Fruit fly (Drosophila melanogaster) whole organism, prepupa: ENCODE measurements around the gene DENR.
A peak's percentile ranks its signal among the peaks of the same experiment; 100 is the strongest.

Source experiments
- Blimp-1 ChIP-seq: fragments of 200-800 bp; sonication (Bioruptor generic); optimal IDR thresholded peaks from 3 replicates; lab custom pipeline; 2017; ENCODE audit warnings: missing biosample characterization, missing genetic modification characterization, mild to moderate bottlenecking, moderate library complexity, missing genetic modification reagents
- CG32006 ChIP-seq: fragments of 200-800 bp; sonication (Bioruptor generic); optimal IDR thresholded peaks from 3 replicates; lab custom pipeline; 2017; ENCODE audit warnings: missing biosample characterization, mild to moderate bottlenecking, missing genetic modification characterization
- CG34406 ChIP-seq: fragments of 200-800 bp; sonication (Bioruptor generic); optimal IDR thresholded peaks from 3 replicates; lab custom pipeline; 2016; ENCODE audit warnings: missing biosample characterization, missing genetic modification characterization
- CG6163 ChIP-seq: fragments of 200-800 bp; sonication (Bioruptor generic); IDR thresholded peaks from 3 replicates; pipeline ENCODE4 v1.3.6; 2022; ENCODE audit warnings: missing biosample characterization, missing genetic modification characterization
- CG6276 ChIP-seq: fragments of 200-800 bp; sonication (Bioruptor generic); optimal IDR thresholded peaks from 2 replicates; lab custom pipeline; 2017; ENCODE audit warnings: missing biosample characterization, mild to moderate bottlenecking, missing genetic modification characterization
- CG7368 ChIP-seq: fragments of 200-800 bp; sonication (Bioruptor generic); optimal IDR thresholded peaks from 3 replicates; lab custom pipeline; 2016; ENCODE audit warnings: missing biosample characterization, missing genetic modification characterization
- CG8119 ChIP-seq: fragments of 200-800 bp; sonication (Bioruptor generic); IDR thresholded peaks from 3 replicates; pipeline ENCODE4 v1.3.6; 2022; ENCODE audit warnings: missing biosample characterization, missing genetic modification characterization
- CG8319 ChIP-seq: fragments of 200-800 bp; sonication (Bioruptor generic); optimal IDR thresholded peaks from 3 replicates; lab custom pipeline; 2016; ENCODE audit warnings: missing biosample characterization, missing genetic modification characterization
- Eip78C ChIP-seq: fragments of 200-800 bp; sonication (Bioruptor generic); peaks from one replicate; lab custom pipeline; 2016; ENCODE audit warnings: missing biosample characterization, missing genetic modification characterization
- Eip93F ChIP-seq: fragments of 200-800 bp; sonication (Bioruptor generic); optimal IDR thresholded peaks from 2 replicates; lab custom pipeline; 2016; ENCODE audit warnings: missing biosample characterization, mild to moderate bottlenecking, missing genetic modification characterization
- Ets21C ChIP-seq: fragments of 200-800 bp; sonication (Bioruptor generic); optimal IDR thresholded peaks from 3 replicates; lab custom pipeline; 2016; ENCODE audit warnings: missing biosample characterization, missing genetic modification characterization
- Hr38 ChIP-seq: sonication (Bioruptor generic); optimal IDR thresholded peaks from 2 replicates; lab custom pipeline; 2016; ENCODE audit warnings: missing biosample characterization, missing genetic modification characterization
- acj6 ChIP-seq: fragments of 200-800 bp; sonication (Bioruptor generic); optimal IDR thresholded peaks from 3 replicates; lab custom pipeline; 2016; ENCODE audit warnings: missing biosample characterization, missing genetic modification characterization
- dsx ChIP-seq: fragments of 200-800 bp; optimal IDR thresholded peaks from 3 replicates; lab custom pipeline; 2019; ENCODE audit warnings: missing biosample characterization, mild to moderate bottlenecking, missing genetic modification characterization, moderate library complexity; ENCODE audit not compliant: poor library complexity, severe bottlenecking
- eg ChIP-seq: fragments of 200-800 bp; sonication (Bioruptor generic); IDR thresholded peaks from 3 replicates; pipeline ENCODE4 v1.3.6; 2022; ENCODE audit warnings: missing biosample characterization, missing genetic modification characterization
- esn ChIP-seq: fragments of 200-800 bp; sonication (Bioruptor generic); optimal IDR thresholded peaks from 2 replicates; lab custom pipeline; 2016; ENCODE audit warnings: missing biosample characterization, mild to moderate bottlenecking, missing genetic modification characterization, moderate library complexity
- fd59A ChIP-seq: fragments of 200-800 bp; sonication (Bioruptor generic); optimal IDR thresholded peaks from 2 replicates; lab custom pipeline; 2017; ENCODE audit warnings: missing biosample characterization, mild to moderate bottlenecking, missing genetic modification characterization, missing genetic modification reagents
- fkh ChIP-seq: fragments of 200-800 bp; sonication (Bioruptor generic); optimal IDR thresholded peaks from 3 replicates; lab custom pipeline; 2017; ENCODE audit warnings: missing biosample characterization, mild to moderate bottlenecking, missing genetic modification characterization, moderate library complexity
- net ChIP-seq: fragments of 200-800 bp; sonication (Bioruptor generic); optimal IDR thresholded peaks from 3 replicates; lab custom pipeline; 2016; ENCODE audit warnings: missing biosample characterization, missing genetic modification characterization
- salr ChIP-seq, 2 experiments: fragments of 200-800 bp; sonication (Bioruptor generic); optimal IDR thresholded peaks; 3 replicates each; lab custom pipeline; 2016 to 2018; ENCODE audit warnings: missing biosample characterization in 2 of 2, missing genetic modification characterization in 2 of 2, mild to moderate bottlenecking in 1 of 2
- ss ChIP-seq, 2 experiments: fragments of 200-800 bp; sonication (Bioruptor generic); optimal IDR thresholded peaks; 2 replicates in 1 of 2; 3 replicates in 1 of 2; lab custom pipeline; 2017 to 2018; ENCODE audit warnings: mild to moderate bottlenecking in 2 of 2, missing biosample characterization in 2 of 2, missing genetic modification characterization in 2 of 2, moderate library complexity in 1 of 2
- svp ChIP-seq: fragments of 200-800 bp; sonication (Bioruptor generic); peaks from one replicate; lab custom pipeline; 2016; ENCODE audit warnings: missing biosample characterization, missing genetic modification characterization
- topi ChIP-seq: fragments of 200-800 bp; sonication (Bioruptor generic); optimal IDR thresholded peaks from 3 replicates; lab custom pipeline; 2016; ENCODE audit warnings: missing biosample characterization, missing genetic modification characterization
- vri ChIP-seq: fragments of 200-800 bp; sonication (Bioruptor generic); optimal IDR thresholded peaks from 3 replicates; lab custom pipeline; 2016; ENCODE audit warnings: missing biosample characterization, mild to moderate bottlenecking, missing genetic modification characterization

Gene DENR

DNA sequence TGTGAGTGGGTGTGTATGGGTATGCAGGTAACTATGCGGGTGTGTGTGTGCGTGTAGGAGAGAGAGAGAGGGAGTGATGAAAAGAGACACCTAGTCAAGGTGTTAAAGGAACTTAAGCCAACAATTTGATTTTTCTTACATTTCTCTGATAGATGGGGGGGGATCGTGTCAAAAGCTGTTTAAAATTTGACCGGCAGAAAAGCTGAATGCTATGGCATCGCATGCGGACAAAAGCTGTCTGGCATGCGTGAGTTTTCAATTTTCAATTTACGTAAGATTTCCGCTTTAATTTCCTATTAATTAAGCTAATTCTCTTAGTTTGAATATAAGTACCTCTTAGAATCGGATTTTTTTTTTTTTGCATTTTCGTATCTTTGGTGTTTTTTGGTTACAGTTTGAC lies 46.5 kb downstream of the DENR start:
- TF ChIP-seq Ets21C (GFP tag; lab: Kevin White, UChicago) (no peak), Hr38 (GFP tag; lab: Kevin White, UChicago) (no peak), ss (GFP tag; optimal IDR thresholded peaks at IDR 0.05; lab: Kevin White, UChicago) (no peak), topi (GFP tag; lab: Kevin White, UChicago) (no peak)

DNA sequence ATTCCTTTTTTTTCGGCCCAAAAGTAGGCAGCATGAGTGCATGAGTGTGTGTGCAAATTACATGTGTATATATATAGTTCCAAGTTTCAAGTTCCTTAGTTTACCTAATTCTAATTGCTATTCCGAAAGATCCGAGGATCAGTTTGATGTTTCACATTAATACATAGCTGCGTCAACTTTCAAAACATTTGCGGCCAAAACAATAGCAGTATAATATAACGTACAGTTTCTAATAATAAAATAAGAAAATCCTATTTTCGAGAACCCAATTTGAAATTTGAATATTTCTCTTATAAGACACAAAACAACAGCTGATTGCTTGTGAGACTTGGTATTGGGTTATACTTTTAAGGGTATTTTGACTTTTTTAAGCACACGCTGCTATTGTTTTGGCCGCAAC lies 47.3 kb downstream of the DENR start:
- TF ChIP-seq eg (GFP tag; lab: Robert Waterston, UW), result peak; percentile 45; the same call in 1 of the 3 replicates
- 0 out of 3 replicates have a peak, but pooled peaks have one; percentile 13 for TF ChIP-seq CG6163 (GFP tag; lab: Robert Waterston, UW)
- no peak for TF ChIP-seq net (GFP tag; lab: Kevin White, UChicago)
- no peak for TF ChIP-seq acj6 (GFP tag; lab: Kevin White, UChicago)
- TF ChIP-seq CG8119, result 0 out of 3 replicates have a peak, but pooled peaks have one; percentile 17
- TF ChIP-seq fkh, result no peak
- TF ChIP-seq CG32006 (GFP tag; lab: Kevin White, UChicago), result no peak
- peak; percentile 7 for TF ChIP-seq CG6276 (GFP tag; lab: Kevin White, UChicago)
- TF ChIP-seq CG7368 (GFP tag; lab: Kevin White, UChicago), result no peak
- TF ChIP-seq Eip78C, result peak; percentile 11

DNA sequence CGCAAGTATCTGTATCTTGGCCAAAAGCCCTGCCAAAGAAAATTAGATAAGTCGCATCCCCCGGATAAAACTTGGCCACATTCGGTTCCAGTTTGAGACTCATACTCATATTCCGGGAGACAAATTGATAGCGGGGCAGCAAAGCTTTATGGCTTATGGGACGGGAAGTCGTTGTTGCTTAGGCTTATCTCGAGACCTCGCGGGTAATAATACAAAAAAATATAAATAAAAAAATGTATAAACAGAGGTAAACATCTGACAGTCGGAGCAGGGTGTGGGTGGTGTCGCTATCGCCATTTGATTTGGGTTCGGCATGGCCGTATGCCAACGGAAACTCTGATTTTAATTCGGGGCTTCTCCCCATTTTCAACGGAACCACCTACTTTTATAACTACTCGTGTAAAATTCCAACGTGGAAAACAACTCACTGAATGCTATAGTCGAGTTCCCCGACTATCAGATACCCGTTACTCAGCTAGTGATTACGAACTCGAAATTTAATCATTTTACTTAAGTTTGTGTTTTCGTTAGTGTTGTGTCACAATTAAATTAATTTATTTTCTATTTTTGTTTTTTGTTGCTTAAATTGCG lies 48.7 kb downstream of the DENR start:
- TF ChIP-seq svp (GFP tag; lab: Kevin White, UChicago), result no peak
- TF ChIP-seq salr (GFP tag; optimal IDR thresholded peaks at IDR 0.05; lab: Kevin White, UChicago), result no peak
- TF ChIP-seq CG8319 (GFP tag; lab: Kevin White, UChicago), result no peak
- TF ChIP-seq fd59A (GFP tag; lab: Kevin White, UChicago), result no peak
- peak; percentile 31 for TF ChIP-seq fkh
- peak; percentile 11 for TF ChIP-seq Eip93F (GFP tag; lab: Kevin White, UChicago)
- TF ChIP-seq, all 60 proteins: peak for 2

DNA sequence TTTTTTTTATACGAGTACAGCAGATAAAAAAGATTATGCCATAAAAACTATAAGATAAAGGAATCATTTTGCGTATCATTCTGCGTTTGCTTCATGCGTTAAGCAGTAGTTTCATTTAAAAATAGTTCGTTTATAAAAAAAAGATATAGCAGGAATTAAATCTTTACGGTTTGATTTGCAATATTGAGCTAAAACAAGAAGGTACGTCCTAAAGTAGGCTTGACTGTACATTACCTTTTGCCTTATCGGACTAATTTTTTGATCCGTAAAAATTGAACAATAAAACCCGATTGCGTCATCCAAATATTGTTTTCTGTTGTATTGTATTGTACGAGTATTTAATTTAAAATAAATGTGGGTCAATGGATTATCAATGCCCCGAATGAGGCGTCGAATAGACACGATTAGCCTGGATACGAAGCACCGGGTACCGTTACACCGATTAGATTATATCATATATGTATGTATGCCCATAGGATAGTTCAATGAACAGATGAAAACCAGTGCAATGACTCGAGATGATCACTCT lies 49.5 kb downstream of the DENR start:
- TF ChIP-seq CG34406 (no peak), Eip78C (peak; percentile 28), vri (GFP tag; lab: Kevin White, UChicago) (peak; percentile 48), svp (GFP tag; lab: Kevin White, UChicago) (peak; percentile 69)

DNA sequence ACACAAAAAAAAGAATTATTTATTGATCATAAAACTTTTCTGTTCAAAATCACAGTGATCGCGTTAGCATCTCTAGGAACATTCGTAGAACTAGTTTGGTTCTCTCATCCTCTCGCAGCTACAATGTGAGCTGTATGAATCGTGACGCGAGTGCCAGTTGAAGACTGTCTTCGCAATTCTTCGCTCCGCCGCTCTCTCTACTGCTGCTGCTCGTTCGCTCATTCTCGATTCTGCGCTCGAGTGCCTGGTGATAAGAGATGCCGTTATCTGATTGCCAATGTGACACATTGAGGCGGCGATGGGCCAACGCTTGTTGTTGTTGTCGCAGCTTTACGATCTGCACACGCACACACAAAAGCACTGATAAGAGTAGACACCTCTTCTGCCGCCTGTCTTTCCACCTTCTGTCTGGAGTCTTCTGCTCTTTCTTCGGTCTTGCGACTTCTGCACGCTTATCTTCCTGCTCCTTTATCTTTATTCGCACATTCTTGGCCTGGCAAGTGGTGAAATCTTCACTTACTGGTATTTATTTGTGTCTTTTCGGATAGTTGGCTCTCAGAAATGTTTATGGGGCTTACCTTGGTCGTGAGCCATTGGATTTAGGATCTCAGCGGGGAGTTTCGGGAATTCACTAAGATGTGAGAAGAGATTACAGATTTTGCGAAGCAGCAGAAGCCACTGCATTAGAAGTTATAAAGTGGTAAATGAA lies 50.1 kb downstream of the DENR start:
- TF ChIP-seq esn (GFP tag; lab: Kevin White, UChicago), result no peak
- TF ChIP-seq dsx (GFP tag; lab: Kevin White, UChicago), result peak; percentile 58
- 0 out of 3 replicates have a peak, but pooled peaks have one; percentile 30 for TF ChIP-seq CG6163 (GFP tag; lab: Robert Waterston, UW)
- no peak for TF ChIP-seq Blimp-1 (GFP tag; lab: Kevin White, UChicago)
- TF ChIP-seq eg (GFP tag; lab: Robert Waterston, UW), result 0 out of 3 replicates have a peak, but pooled peaks have one; percentile 19
- peak; percentile 1 for TF ChIP-seq fkh
- TF ChIP-seq svp (GFP tag; lab: Kevin White, UChicago), result peak; percentile 82
- peak in 1 of 2 experiments; percentile 23 for TF ChIP-seq ss (GFP tag; optimal IDR thresholded peaks at IDR 0.05; lab: Kevin White, UChicago)
